Worm (Caenorhabditis elegans) whole organism, early embryonic: Measurements from ENCODE around the gene twk-34.

Experiments
- aly-1 ChIP-seq: sonication (generic microtip); optimal IDR thresholded peaks from 2 replicates; lab custom pipeline; 2016; ENCODE audit warnings: missing genetic modification characterization, missing compliant biosample characterization
- ama-1 ChIP-seq: fragments of 150-350 bp; optimal IDR thresholded peaks from 2 replicates; lab custom pipeline; 2014
- ceh-36 ChIP-seq: sonication (generic microtip); optimal IDR thresholded peaks from 2 replicates; lab custom pipeline; 2016; ENCODE audit warnings: missing genetic modification characterization, inconsistent platforms, missing compliant biosample characterization
- ets-7 ChIP-seq: sonication (generic microtip); optimal IDR thresholded peaks from 2 replicates; lab custom pipeline; 2016; ENCODE audit warnings: missing genotype, missing genetic modification characterization, missing compliant biosample characterization
- flt-1 ChIP-seq: fragments of 200-800 bp; sonication (Bioruptor generic); IDR thresholded peaks from 2 replicates; pipeline ENCODE4 v1.3.6; 2022; ENCODE audit warnings: missing genetic modification characterization, missing compliant biosample characterization
- hmbx-1 ChIP-seq: sonication (generic microtip); optimal IDR thresholded peaks from 2 replicates; lab custom pipeline; 2016; ENCODE audit warnings: mild to moderate bottlenecking, missing genetic modification characterization, missing compliant biosample characterization
- hmg-4 ChIP-seq: fragments of 200-800 bp; sonication (Bioruptor generic); optimal IDR thresholded peaks from 2 replicates; lab custom pipeline; 2018; ENCODE audit warnings: mild to moderate bottlenecking, missing genetic modification characterization, missing compliant biosample characterization
- hnd-1 ChIP-seq: sonication (generic microtip); optimal IDR thresholded peaks from 2 replicates; lab custom pipeline; 2016; ENCODE audit warnings: missing genetic modification characterization, missing compliant biosample characterization
- pes-1 ChIP-seq: fragments of 200-800 bp; sonication (Bioruptor generic); IDR thresholded peaks from 2 replicates; pipeline ENCODE4 v1.3.6; 2022; ENCODE audit warnings: missing genetic modification reagents, missing genetic modification characterization, missing compliant biosample characterization
- scrt-1 ChIP-seq: fragments of 200-800 bp; sonication (Bioruptor generic); IDR thresholded peaks from 2 replicates; pipeline ENCODE4 v1.3.6; 2022; ENCODE audit warnings: missing genetic modification characterization, missing compliant biosample characterization
- tbx-11 ChIP-seq: fragments of 200-800 bp; sonication (Bioruptor generic); IDR thresholded peaks from 2 replicates; pipeline ENCODE4 v1.3.6; 2022; ENCODE audit warnings: missing genetic modification characterization, missing compliant biosample characterization
- tra-4 ChIP-seq: sonication (generic microtip); optimal IDR thresholded peaks from 2 replicates; lab custom pipeline; 2017; ENCODE audit warnings: missing genetic modification characterization, missing compliant biosample characterization

DNA sequence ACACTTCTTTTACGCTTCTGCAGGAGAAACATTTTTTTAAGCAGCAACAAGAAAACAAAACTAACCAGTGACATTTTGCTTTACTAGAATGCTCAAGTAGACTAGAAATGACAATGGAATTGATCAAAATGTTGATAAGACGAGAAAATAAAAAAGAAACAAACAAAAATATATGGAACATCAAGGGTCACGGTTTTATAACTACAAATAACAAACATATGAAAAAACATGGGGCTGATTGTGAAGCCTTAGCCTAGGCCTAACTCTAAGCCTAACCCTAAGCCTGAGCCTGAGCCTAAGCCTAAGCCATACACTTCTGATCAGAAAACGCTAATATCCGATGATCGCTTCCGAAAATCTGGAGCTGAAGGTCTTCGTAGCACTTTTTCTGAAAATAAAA is 25.7 kb downstream of the twk-34 start, which contains the start of gene Y6E2A.10:
- no peak for TF ChIP-seq ama-1 (lab: Kevin White, UChicago)
- TF ChIP-seq scrt-1 (GFP tag; lab: Robert Waterston, UW) = no peak
- TF ChIP-seq hnd-1 (tag; lab: Kevin White, UChicago) = no peak
- no peak for TF ChIP-seq tbx-11 (GFP tag; lab: Robert Waterston, UW)
- no peak for TF ChIP-seq hmbx-1
- TF ChIP-seq ets-7 (tag; lab: Kevin White, UChicago) = no peak
- TF ChIP-seq aly-1 (tag; lab: Kevin White, UChicago) = no peak
- TF ChIP-seq pes-1 (GFP tag; lab: Robert Waterston, UW) = no peak
- no peak for TF ChIP-seq flt-1 (GFP tag; lab: Robert Waterston, UW)
- no peak for TF ChIP-seq hmg-4 (GFP tag; lab: Kevin White, UChicago)
- TF ChIP-seq tra-4 (tag; lab: Kevin White, UChicago) = no peak
- TF ChIP-seq ceh-36 = no peak
